Fruit fly (Drosophila melanogaster): ENCODE data around the gene fabp.

Gene fabp

dm6 chr3R:11581340-11582252 lies 14.7 kb upstream of the fabp start, which contains the start of gene wkd (continued):
- no peak for TF ChIP-seq CG10431 (GFP tag; optimal IDR thresholded peaks at IDR 0.05)
- no peak for TF ChIP-seq Dip3 (GFP tag; optimal IDR thresholded peaks at IDR 0.05)
- no peak for TF ChIP-seq Kr (GFP tag; optimal IDR thresholded peaks at IDR 0.05)
- TF ChIP-seq Optix (GFP tag; IDR thresholded peaks at IDR 0.05): no peak
- TF ChIP-seq Fer1 (GFP tag; optimal IDR thresholded peaks at IDR 0.05): no peak
- TF ChIP-seq MBD-R2 (GFP tag; IDR thresholded peaks at IDR 0.05): peak; percentile 57
- TF ChIP-seq CG14441 (GFP tag; IDR thresholded peaks at IDR 0.05): no peak
- TF ChIP-seq zfh2 (GFP tag; optimal IDR thresholded peaks at IDR 0.05): no peak
- peak; percentile 82 for TF ChIP-seq crol (GFP tag; IDR thresholded peaks at IDR 0.05)
- TF ChIP-seq CTCF (GFP tag; optimal IDR thresholded peaks at IDR 0.05): peak; percentile 53
- TF ChIP-seq trem (tag; optimal IDR thresholded peaks at IDR 0.05): peak; percentile 70
- TF ChIP-seq pum (GFP tag; optimal IDR thresholded peaks at IDR 0.05): no peak
- TF ChIP-seq ham (GFP tag; IDR thresholded peaks at IDR 0.05): no peak
- no peak for TF ChIP-seq CG18599 (GFP tag; optimal IDR thresholded peaks at IDR 0.05)
- TF ChIP-seq jumu (GFP tag; optimal IDR thresholded peaks at IDR 0.05): peak; percentile 45
- no peak for TF ChIP-seq Hand (GFP tag; optimal IDR thresholded peaks at IDR 0.05)
- TF ChIP-seq CrebB (tag; optimal IDR thresholded peaks at IDR 0.05): no peak
- TF ChIP-seq ro (GFP tag; IDR thresholded peaks at IDR 0.05): no peak
- no peak for TF ChIP-seq Jarid2 (GFP tag; optimal IDR thresholded peaks at IDR 0.05)
- TF ChIP-seq Pdp1 (GFP tag; optimal IDR thresholded peaks at IDR 0.05): no peak
- TF ChIP-seq Abd-B (GFP tag; optimal IDR thresholded peaks at IDR 0.05): peak; percentile 15
- peak; percentile 79 for TF ChIP-seq Lhr (GFP tag; optimal IDR thresholded peaks at IDR 0.05)
- TF ChIP-seq HLH4C (GFP tag; IDR thresholded peaks at IDR 0.05; ENCODE audit: partially characterized antibody): peak; percentile 78
- TF ChIP-seq CG4282 (GFP tag; optimal IDR thresholded peaks at IDR 0.05): peak; percentile 15
- no peak for TF ChIP-seq CG10267 (tag; optimal IDR thresholded peaks at IDR 0.05)
- TF ChIP-seq CG13296 (GFP tag; optimal IDR thresholded peaks at IDR 0.05): no peak
- TF ChIP-seq CG15601 (tag; optimal IDR thresholded peaks at IDR 0.05): no peak

dm6 chr3R:11578645-11579044 lies 11.8 kb upstream of the fabp start, which contains the start of the genes CG6790 and CG5342:
Gene CG6790, minus strand, starts transcription at chr3R:11578745.
Gene CG5342, plus strand, starts transcription at chr3R:11578826.
- TF ChIP-seq Meics (GFP tag; optimal IDR thresholded peaks at IDR 0.05) (no peak), caup (GFP tag; optimal IDR thresholded peaks at IDR 0.05; ENCODE audit: severe bottlenecking) (no peak), CG10462 (GFP tag; optimal IDR thresholded peaks at IDR 0.05) (no peak), bigmax (GFP tag; optimal IDR thresholded peaks at IDR 0.05) (no peak), HLHmδ (GFP tag; optimal IDR thresholded peaks at IDR 0.05) (no peak), CG9727 (GFP tag; optimal IDR thresholded peaks at IDR 0.05) (no peak), Vsx1 (GFP tag; optimal IDR thresholded peaks at IDR 0.05) (no peak), Dbx (GFP tag; IDR thresholded peaks at IDR 0.05) (no peak)

- TF ChIP-seq gt (GFP tag; IDR thresholded peaks at IDR 0.05) (no peak), CG15073 (GFP tag; optimal IDR thresholded peaks at IDR 0.05) (no peak), CG3847 (GFP tag; IDR thresholded peaks at IDR 0.05) (no peak), zen (tag; optimal IDR thresholded peaks at IDR 0.05) (peak; percentile 73), br (optimal IDR thresholded peaks at IDR 0.05) (no peak), Hsf (GFP tag; optimal IDR thresholded peaks at IDR 0.05) (no peak), Ssrp (tag; optimal IDR thresholded peaks at IDR 0.05) (no peak), pb (GFP tag; optimal IDR thresholded peaks at IDR 0.05) (no peak), CG43689 (GFP tag; IDR thresholded peaks at IDR 0.05) (no peak), CG3163 (GFP tag; optimal IDR thresholded peaks at IDR 0.05) (no peak), Vsx1 (GFP tag; optimal IDR thresholded peaks at IDR 0.05) (no peak), Pdp1 (GFP tag; optimal IDR thresholded peaks at IDR 0.05) (no peak), CG2202 (tag; optimal IDR thresholded peaks at IDR 0.05) (no peak), tll (GFP tag; optimal IDR thresholded peaks at IDR 0.05) (peak in 1 of 2 experiments; percentile 73), danr (GFP tag; IDR thresholded peaks at IDR 0.05) (no peak), CG15479 (GFP tag; optimal IDR thresholded peaks at IDR 0.05) (peak; percentile 55)
Measured at dm6 chr3R:11571408-11571807, 4.6 kb upstream of the fabp start.
